Fruit fly (Drosophila melanogaster): Measurements from ENCODE around the gene CG8891.

DNA sequence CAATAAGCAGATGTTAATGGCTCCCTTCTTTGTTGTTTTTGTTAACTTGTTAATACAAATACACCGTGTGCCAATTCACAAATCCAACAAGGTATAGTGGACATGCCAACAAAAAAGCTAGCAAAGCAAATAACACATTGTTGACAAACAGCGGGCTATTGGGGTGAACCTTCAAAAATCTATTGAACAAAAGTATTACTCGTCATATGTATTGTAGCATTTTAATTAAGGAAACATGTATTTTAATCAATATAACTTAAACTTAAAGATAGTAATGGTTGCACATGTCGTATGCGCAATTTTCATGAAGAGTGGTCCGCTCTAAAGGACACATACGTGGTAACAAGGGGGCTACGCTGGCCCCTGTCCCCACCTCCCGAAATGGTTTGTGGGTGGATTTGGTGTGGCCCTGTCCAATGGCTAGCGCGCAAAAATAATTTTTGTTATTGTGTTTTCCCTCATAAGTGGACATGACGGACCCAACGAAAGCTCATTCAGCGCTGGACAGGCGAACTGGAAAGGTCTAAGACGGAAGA is 36.9 kb downstream of the CG8891 start, which contains the start of gene synr:
- TF ChIP-seq CG10669 (GFP tag; optimal IDR thresholded peaks at IDR 0.05) (no peak), CG16779 (tag; optimal IDR thresholded peaks at IDR 0.05) (no peak), CG6854 (GFP tag; optimal IDR thresholded peaks at IDR 0.05) (no peak), CG6792 (GFP tag; optimal IDR thresholded peaks at IDR 0.05) (no peak), CG8319 (GFP tag; optimal IDR thresholded peaks at IDR 0.05) (no peak), Sox14 (GFP tag; optimal IDR thresholded peaks at IDR 0.05) (no peak), Sox102F (GFP tag; optimal IDR thresholded peaks at IDR 0.05) (no peak), fd85E (GFP tag; optimal IDR thresholded peaks at IDR 0.05) (no peak), Lpt (GFP tag; optimal IDR thresholded peaks at IDR 0.05) (no peak), Gug (GFP tag; IDR thresholded peaks at IDR 0.05) (no peak)
